Worm (Caenorhabditis elegans) whole organism, L2 larva: ENCODE data around the gene elt-1.
A peak's percentile ranks its signal among the peaks of the same experiment; 100 is the strongest.

Source experiments
- F13H6.1 ChIP-seq: sonication (generic microtip); optimal IDR thresholded peaks from 2 replicates; lab custom pipeline; 2016; ENCODE audit warnings: missing genetic modification characterization, missing compliant biosample characterization
- alr-1 ChIP-seq: fragments of 150-350 bp; optimal IDR thresholded peaks from 2 replicates; lab custom pipeline; 2014; ENCODE audit warnings: missing biosample characterization, missing genetic modification characterization
- crh-2 ChIP-seq: sonication (generic microtip); optimal IDR thresholded peaks from 2 replicates; lab custom pipeline; 2017; ENCODE audit warnings: missing biosample characterization, missing genetic modification characterization
- egl-27 ChIP-seq: sonication (generic microtip); optimal IDR thresholded peaks from 3 replicates; lab custom pipeline; 2017; ENCODE audit warnings: missing biosample characterization, missing genetic modification reagents, missing genetic modification characterization
- lin-11 ChIP-seq: fragments of 150-350 bp; sonication (generic microtip); optimal IDR thresholded peaks from 2 replicates; lab custom pipeline; 2014; ENCODE audit warnings: missing biosample characterization, missing genetic modification characterization, inconsistent platforms, mixed read lengths
- lin-39 ChIP-seq: fragments of 150-350 bp; optimal IDR thresholded peaks from 2 replicates; lab custom pipeline; 2014; ENCODE audit warnings: missing biosample characterization, missing genetic modification reagents, missing genetic modification characterization
- lsy-2 ChIP-seq, 2 experiments: fragments of 150-350 bp in 1 of 2; sonication (generic microtip) in 1 of 2; optimal IDR thresholded peaks; 2 replicates each; lab custom pipeline; 2014 to 2017; ENCODE audit warnings: missing biosample characterization in 2 of 2, missing genetic modification characterization in 2 of 2
- nhr-129 ChIP-seq: fragments of 150-350 bp; optimal IDR thresholded peaks from 2 replicates; lab custom pipeline; 2014; ENCODE audit warnings: missing biosample characterization, missing genetic modification characterization
- nhr-77 ChIP-seq: fragments of 150-350 bp; optimal IDR thresholded peaks from 2 replicates; lab custom pipeline; 2014; ENCODE audit warnings: missing biosample characterization, missing genetic modification characterization
- sem-4 ChIP-seq: fragments of 150-350 bp; optimal IDR thresholded peaks from 2 replicates; lab custom pipeline; 2014; ENCODE audit warnings: missing biosample characterization, missing genetic modification reagents, missing genetic modification characterization
- sma-9 ChIP-seq, 2 experiments: fragments of 150-350 bp in 1 of 2; sonication (generic microtip) in 1 of 2; optimal IDR thresholded peaks; 2 replicates each; lab custom pipeline; 2014 to 2016; ENCODE audit warnings: missing genetic modification characterization in 2 of 2, mild to moderate bottlenecking in 1 of 2, missing biosample characterization in 1 of 2, missing compliant biosample characterization in 1 of 2, missing genetic modification reagents in 1 of 2, moderate library complexity in 1 of 2
- snpc-4 ChIP-seq: fragments of 150-350 bp; optimal IDR thresholded peaks from 2 replicates; lab custom pipeline; 2014; ENCODE audit warnings: missing biosample characterization, missing genetic modification characterization
- unc-39 ChIP-seq: fragments of 150-350 bp; optimal IDR thresholded peaks from 2 replicates; lab custom pipeline; 2014; ENCODE audit warnings: missing biosample characterization, missing genetic modification characterization
- unc-55 ChIP-seq: fragments of 150-350 bp; sonication (generic microtip); optimal IDR thresholded peaks from 3 replicates; lab custom pipeline; 2014; ENCODE audit warnings: missing biosample characterization, missing genetic modification reagents, missing genetic modification characterization
- ztf-11 ChIP-seq: sonication (generic microtip); optimal IDR thresholded peaks from 2 replicates; lab custom pipeline; 2017; ENCODE audit warnings: missing biosample characterization, missing genetic modification characterization
- ztf-4 ChIP-seq: fragments of 150-350 bp; optimal IDR thresholded peaks from 2 replicates; lab custom pipeline; 2014; ENCODE audit warnings: missing biosample characterization, missing genetic modification characterization

The elt-1 gene

ce11 chrIV:9657753-9658152 lies 43.0 kb downstream of the elt-1 start, which contains the start of gene acc-1:
Gene acc-1 (plus strand): TSS chrIV:9658053.
- no peak for TF ChIP-seq lsy-2 (tag; optimal IDR thresholded peaks at IDR 0.05; lab: Kevin White, UChicago)
- no peak for TF ChIP-seq lin-11
- TF ChIP-seq ztf-11 (tag; lab: Kevin White, UChicago): no peak
- no peak for TF ChIP-seq nhr-77
- no peak for TF ChIP-seq egl-27 (tag; lab: Kevin White, UChicago)

- TF ChIP-seq ztf-4 (tag; lab: Kevin White, UChicago): no peak
- TF ChIP-seq, all 48 proteins: peak for 0
Measured at ce11 chrIV:9659999-9660398, 45.2 kb downstream of the elt-1 start.

DNA sequence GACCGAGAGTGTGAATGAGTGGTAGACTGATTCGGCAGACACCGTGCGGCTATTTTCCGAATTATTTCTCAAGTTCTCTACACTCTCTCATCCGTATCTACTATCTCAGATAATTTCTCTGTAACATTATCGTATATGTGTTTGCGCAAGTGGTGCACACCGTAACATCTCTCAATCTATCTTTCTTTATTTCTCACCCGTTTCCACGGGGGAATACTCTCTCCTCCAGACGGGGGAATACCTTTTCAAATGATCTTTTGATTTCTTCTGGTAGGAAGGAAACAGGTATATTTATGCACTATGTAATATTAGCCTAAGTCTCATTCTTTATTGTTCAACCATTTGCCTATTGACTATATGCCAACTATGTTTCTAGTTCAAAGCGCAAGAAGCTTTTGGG lies 52.3 kb downstream of the elt-1 start:
- TF ChIP-seq lin-39 (tag; lab: Kevin White, UChicago): no peak
- TF ChIP-seq alr-1 (tag; lab: Kevin White, UChicago): no peak
- TF ChIP-seq unc-55 (GFP tag; lab: Kevin White, UChicago): no peak
- peak; percentile 22 for TF ChIP-seq F13H6.1 (tag; lab: Kevin White, UChicago)
- no peak for TF ChIP-seq sem-4 (tag; lab: Kevin White, UChicago)
- TF ChIP-seq sma-9 (GFP tag; optimal IDR thresholded peaks at IDR 0.05; lab: Kevin White, UChicago): peak; percentile 90
- TF ChIP-seq sma-9 (tag; optimal IDR thresholded peaks at IDR 0.05; lab: Kevin White, UChicago): no peak
- TF ChIP-seq nhr-77: no peak

ce11 chrIV:9668103-9668672 lies 53.4 kb downstream of the elt-1 start:
- TF ChIP-seq ztf-4 (tag; lab: Kevin White, UChicago) (peak; percentile 38), lsy-2 (tag; optimal IDR thresholded peaks at IDR 0.05; lab: Kevin White, UChicago) (peak in 1 of 2 experiments; percentile 39), snpc-4 (tag; lab: Kevin White, UChicago) (no peak), nhr-129 (tag; lab: Kevin White, UChicago) (peak; percentile 3), unc-39 (tag; lab: Kevin White, UChicago) (no peak), sma-9 (GFP tag; optimal IDR thresholded peaks at IDR 0.05; lab: Kevin White, UChicago) (peak; percentile 77), sma-9 (tag; optimal IDR thresholded peaks at IDR 0.05; lab: Kevin White, UChicago) (no peak), F13H6.1 (tag; lab: Kevin White, UChicago) (peak; percentile 59), crh-2 (tag; lab: Kevin White, UChicago) (peak; percentile 44)
